Worm (Caenorhabditis elegans): ENCODE results near the gene egl-9.

DNA sequence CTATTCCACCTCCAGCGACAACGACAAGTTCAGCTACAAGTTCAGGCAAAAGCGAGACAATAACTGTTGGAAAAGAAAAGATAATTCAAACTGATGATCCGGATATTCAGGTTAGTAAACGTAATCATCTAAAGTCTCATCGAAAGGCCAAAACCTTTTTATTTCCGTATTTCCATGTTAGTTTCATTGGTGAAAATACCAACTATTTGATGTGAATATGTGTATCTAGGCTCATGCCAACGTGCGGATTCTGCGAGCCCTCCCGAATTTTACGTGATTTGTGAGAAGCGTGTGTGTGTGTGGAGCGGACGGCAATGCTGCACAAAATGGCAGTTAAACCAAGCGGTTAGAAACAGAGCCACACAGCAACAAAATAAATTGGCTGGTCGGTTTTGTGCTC, 2.7 kb downstream of the egl-9 start:
- TF ChIP-seq flt-1 (GFP tag; IDR thresholded peaks at IDR 0.05) (no peak), ztf-23 (GFP tag; IDR thresholded peaks at IDR 0.05) (no peak)

All from whole organism, midembryonic.